Worm (Caenorhabditis elegans): ENCODE measurements around the gene tbck-1.

tbck-1 gene

ce11 chrII:4827734-4828609, at the start of gene tbck-1, which contains the start of gene fbxb-88:
TSS of gene tbck-1 (plus strand) at chrII:4828559.
TSS of gene fbxb-88 (minus strand) at chrII:4827884.
- TF ChIP-seq dox-1 (GFP tag; IDR thresholded peaks at IDR 0.05) (no peak), F37B4.10 (GFP tag; IDR thresholded peaks at IDR 0.05) (no peak), attf-5 (GFP tag; optimal IDR thresholded peaks at IDR 0.05) (peak; percentile 44), lin-54 (GFP tag; optimal IDR thresholded peaks at IDR 0.05) (peak; percentile 96), ekl-4 (GFP tag; IDR thresholded peaks at IDR 0.05) (no peak), dpl-1 (GFP tag; optimal IDR thresholded peaks at IDR 0.05) (peak; percentile 83), efl-1 (GFP tag; optimal IDR thresholded peaks at IDR 0.05) (peak; percentile 76), lin-35 (GFP tag; optimal IDR thresholded peaks at IDR 0.05) (peak; percentile 4 to 88 (median 33))

- TF ChIP-seq xnd-1 (tag; optimal IDR thresholded peaks at IDR 0.05): no peak
- TF ChIP-seq zim-3 (tag; optimal IDR thresholded peaks at IDR 0.05): no peak
- no peak for TF ChIP-seq nhr-179 (tag; optimal IDR thresholded peaks at IDR 0.05)
- no peak for TF ChIP-seq egl-18 (GFP tag; IDR thresholded peaks at IDR 0.05)
- TF ChIP-seq mcd-1 (GFP tag; IDR thresholded peaks at IDR 0.05): no peak
- TF ChIP-seq madf-3 (GFP tag; IDR thresholded peaks at IDR 0.05): no peak
- no peak for TF ChIP-seq ceh-91 (GFP tag; IDR thresholded peaks at IDR 0.05)
- TF ChIP-seq ceh-79 (tag; optimal IDR thresholded peaks at IDR 0.05): no peak
- no peak for TF ChIP-seq snpc-4 (GFP tag; optimal IDR thresholded peaks at IDR 0.05)
- TF ChIP-seq snpc-4 (tag; optimal IDR thresholded peaks at IDR 0.05): no peak
- no peak for TF ChIP-seq ccch-3 (GFP tag; optimal IDR thresholded peaks at IDR 0.05)
- no peak for TF ChIP-seq hlh-12 (tag; optimal IDR thresholded peaks at IDR 0.05)
Measured at ce11 chrII:4779753-4780152, 48.6 kb upstream of the tbck-1 start.

ce11 chrII:4784436-4784835, 43.9 kb upstream of the tbck-1 start, which contains the start of gene nep-12:
TSS of gene nep-12 (minus strand) at chrII:4784536.
- TF ChIP-seq Y95B8A.8 (GFP tag; IDR thresholded peaks at IDR 0.05) (no peak), sdz-38 (tag; optimal IDR thresholded peaks at IDR 0.05) (no peak), snpc-1.3 (tag; optimal IDR thresholded peaks at IDR 0.05; ENCODE audit: insufficient read depth) (no peak), ceh-91 (GFP tag; IDR thresholded peaks at IDR 0.05) (no peak), nhr-120 (GFP tag; IDR thresholded peaks at IDR 0.05) (no peak), madf-8 (GFP tag; conservative IDR thresholded peaks at IDR 0.05) (no peak), ztf-26 (tag; optimal IDR thresholded peaks at IDR 0.05) (no peak), die-1 (tag; optimal IDR thresholded peaks at IDR 0.05) (no peak), Y56A3A.18 (GFP tag; IDR thresholded peaks at IDR 0.05) (no peak), lin-35 (GFP tag; optimal IDR thresholded peaks at IDR 0.05) (no peak), zfh-2 (GFP tag; conservative IDR thresholded peaks at IDR 0.05) (no peak), ceh-100 (GFP tag; IDR thresholded peaks at IDR 0.05) (no peak), sea-2 (GFP tag; IDR thresholded peaks at IDR 0.05) (no peak), F39B2.1 (GFP tag; IDR thresholded peaks at IDR 0.05) (no peak), rcor-1 (GFP tag; IDR thresholded peaks at IDR 0.05) (no peak), snpc-1.1 (tag; optimal IDR thresholded peaks at IDR 0.05; ENCODE audit: insufficient read depth) (no peak), nhr-90 (tag; optimal IDR thresholded peaks at IDR 0.05) (no peak)

Measured in whole organism, young adult.